Worm (Caenorhabditis elegans) whole organism, late embryonic: ENCODE results near the gene B0218.7.

Experiments
- hlh-30 ChIP-seq: sonication (generic microtip); optimal IDR thresholded peaks from 2 replicates; lab custom pipeline; 2017; ENCODE audit warnings: antibody characterized with exemption, missing genetic modification characterization, missing compliant biosample characterization; ENCODE audit not compliant: insufficient read depth
- tbx-2 ChIP-seq: sonication (generic microtip); optimal IDR thresholded peaks from 2 replicates; lab custom pipeline; 2016; ENCODE audit warnings: missing genetic modification characterization, missing compliant biosample characterization
- ttx-3 ChIP-seq: sonication (generic microtip); optimal IDR thresholded peaks from 2 replicates; lab custom pipeline; 2016; ENCODE audit warnings: missing genetic modification reagents, missing genetic modification characterization, missing compliant biosample characterization

DNA sequence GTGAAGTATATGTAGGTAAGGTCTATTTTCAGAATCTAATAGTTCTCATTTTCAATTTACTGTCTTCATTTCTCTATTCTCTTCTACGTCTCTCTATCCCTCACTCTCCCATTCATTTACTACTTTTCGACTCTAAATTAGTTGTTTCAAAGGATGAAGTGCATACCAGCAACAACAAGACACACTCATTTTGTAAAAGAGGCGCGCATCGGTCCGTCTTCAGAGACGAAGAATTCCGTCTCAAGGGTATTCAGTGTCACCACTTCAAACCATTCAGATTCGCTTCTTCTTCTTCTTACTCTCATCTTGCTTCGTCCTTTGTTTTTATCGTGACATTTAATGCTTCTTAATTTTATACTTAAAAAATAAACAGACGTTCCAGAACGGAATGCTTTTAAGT, 5.5 kb upstream of the B0218.7 start:
- no peak for TF ChIP-seq ttx-3 (tag; lab: Kevin White, UChicago)
- no peak for TF ChIP-seq tbx-2
- TF ChIP-seq hlh-30 (tag; lab: Kevin White, UChicago), result no peak
